Fruit fly (Drosophila melanogaster): Measurements from ENCODE around the gene CG14088.

DNA sequence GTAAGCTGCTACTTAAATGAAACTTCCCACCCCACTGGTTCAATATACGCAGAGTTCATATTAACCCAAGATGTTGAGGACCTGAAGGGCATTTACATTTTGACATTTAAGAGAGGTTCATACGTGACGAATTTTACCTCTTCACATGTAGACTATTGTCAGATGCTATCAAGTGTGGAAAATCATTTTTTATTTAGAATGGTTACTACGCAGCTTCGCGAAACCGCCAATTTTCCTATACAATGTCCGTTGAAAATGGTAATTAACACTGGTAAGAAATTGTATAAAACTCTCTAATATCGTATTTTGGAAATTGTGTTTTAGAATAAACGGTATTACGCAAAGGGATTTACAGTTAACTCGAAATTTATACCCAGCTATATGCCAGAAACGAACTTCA is 33.9 kb downstream of the CG14088 start:
- TF ChIP-seq Sin3A (optimal IDR thresholded peaks at IDR 0.05) (no peak), psq (optimal IDR thresholded peaks at IDR 0.05) (no peak)
